Fruit fly (Drosophila melanogaster): Measurements from ENCODE around the gene Fum3.

Fum3 gene

dm6 chr3L:11441889-11442782, 23.5 kb downstream of the Fum3 start (continued):
- TF ChIP-seq scrt (GFP tag; optimal IDR thresholded peaks at IDR 0.05) (no peak), CG11247 (GFP tag; IDR thresholded peaks at IDR 0.05) (no peak), mirr (GFP tag; optimal IDR thresholded peaks at IDR 0.05) (peak; percentile 16), CG12942 (GFP tag; optimal IDR thresholded peaks at IDR 0.05) (no peak), B-H2 (GFP tag; optimal IDR thresholded peaks at IDR 0.05) (peak; percentile 7), so (GFP tag; IDR thresholded peaks at IDR 0.05) (no peak), CG9932 (GFP tag; IDR thresholded peaks at IDR 0.05) (peak; percentile 36; the same call in 1 of the 2 replicates), CG2199 (GFP tag; IDR thresholded peaks at IDR 0.05) (0 out of 3 replicates have a peak, but pooled peaks have one; percentile 20), CG32532 (GFP tag; IDR thresholded peaks at IDR 0.05) (peak; percentile 55; the same call in 1 of the 2 replicates), CG8290 (GFP tag; optimal IDR thresholded peaks at IDR 0.05) (no peak), CG8290 (tag; optimal IDR thresholded peaks at IDR 0.05) (peak in 1 of 2 experiments; percentile 63), h (optimal IDR thresholded peaks at IDR 0.05) (no peak), dpn (GFP tag; optimal IDR thresholded peaks at IDR 0.05) (no peak), CG10431 (GFP tag; optimal IDR thresholded peaks at IDR 0.05) (no peak), CG17361 (GFP tag; IDR thresholded peaks at IDR 0.05) (0 out of 3 replicates have a peak, but pooled peaks have one; percentile 9), Sox100B (GFP tag; optimal IDR thresholded peaks at IDR 0.05) (no peak), insv (GFP tag; optimal IDR thresholded peaks at IDR 0.05) (no peak), CG1603 (tag; optimal IDR thresholded peaks at IDR 0.05) (no peak), sd (tag; optimal IDR thresholded peaks at IDR 0.05) (peak; percentile 30), rib (GFP tag; IDR thresholded peaks at IDR 0.05) (0 out of 2 replicates have a peak, but pooled peaks have one; percentile 20), CG3065 (GFP tag; optimal IDR thresholded peaks at IDR 0.05) (no peak), HHEX (GFP tag; optimal IDR thresholded peaks at IDR 0.05) (peak; percentile 22), CG3407 (GFP tag; optimal IDR thresholded peaks at IDR 0.05) (no peak), Fer2 (tag; optimal IDR thresholded peaks at IDR 0.05) (no peak), bsh (GFP tag; optimal IDR thresholded peaks at IDR 0.05) (peak in 1 of 2 experiments; percentile 52), CG15269 (tag; optimal IDR thresholded peaks at IDR 0.05) (peak; percentile 29), HLH3B (GFP tag; IDR thresholded peaks at IDR 0.05) (0 out of 2 replicates have a peak, but pooled peaks have one; percentile 5), CG6175 (GFP tag; IDR thresholded peaks at IDR 0.05) (0 out of 3 replicates have a peak, but pooled peaks have one; percentile 33), CG9437 (GFP tag; optimal IDR thresholded peaks at IDR 0.05) (no peak), hkb (optimal IDR thresholded peaks at IDR 0.05) (no peak), hkb (GFP tag; IDR thresholded peaks at IDR 0.05) (0 out of 2 replicates have a peak, but pooled peaks have one; percentile 9), Dref (GFP tag; IDR thresholded peaks at IDR 0.05) (no peak), CG17612 (GFP tag; IDR thresholded peaks at IDR 0.05) (no peak), bcd (GFP tag; optimal IDR thresholded peaks at IDR 0.05) (peak; percentile 2), tgo (GFP tag; IDR thresholded peaks at IDR 0.05) (no peak), Med (GFP tag) (peak; percentile 80), CG16863 (GFP tag; optimal IDR thresholded peaks at IDR 0.05) (no peak), TFAM (GFP tag; optimal IDR thresholded peaks at IDR 0.05) (no peak), ab (GFP tag; optimal IDR thresholded peaks at IDR 0.05) (no peak), gsb-n (tag; optimal IDR thresholded peaks at IDR 0.05) (no peak), vvl (GFP tag; IDR thresholded peaks at IDR 0.05) (peak; percentile 17; the same call in 1 of the 2 replicates), CG13624 (GFP tag; optimal IDR thresholded peaks at IDR 0.05) (peak; percentile 22), wek (GFP tag; optimal IDR thresholded peaks at IDR 0.05) (no peak), sens (GFP tag) (peak; percentile 57), CG1647 (GFP tag; optimal IDR thresholded peaks at IDR 0.05) (no peak), CG3281 (GFP tag; optimal IDR thresholded peaks at IDR 0.05) (peak; percentile 17), Ptx1 (GFP tag; IDR thresholded peaks at IDR 0.05) (no peak), CG15011 (GFP tag; optimal IDR thresholded peaks at IDR 0.05) (no peak), CG9817 (tag; optimal IDR thresholded peaks at IDR 0.05) (no peak), CG4854 (GFP tag; optimal IDR thresholded peaks at IDR 0.05) (no peak)

Data from whole organism, embryonic.